Worm (Caenorhabditis elegans) whole organism, L2 larva: ENCODE measurements around the gene H38K22.9.

ENCODE experiments used
- ZK546.5 ChIP-seq: sonication (generic microtip); optimal IDR thresholded peaks from 2 replicates; lab custom pipeline; 2017; ENCODE audit warnings: missing biosample characterization, missing genetic modification characterization
- fos-1 ChIP-seq: fragments of 150-350 bp; optimal IDR thresholded peaks from 2 replicates; lab custom pipeline; 2014; ENCODE audit warnings: missing biosample characterization, missing genetic modification characterization
- skn-1 ChIP-seq: sonication (generic microtip); optimal IDR thresholded peaks from 2 replicates; lab custom pipeline; 2017; ENCODE audit warnings: missing biosample characterization, missing genetic modification characterization

- TF ChIP-seq fos-1 (tag; lab: Kevin White, UChicago): no peak
- TF ChIP-seq skn-1 (tag; lab: Kevin White, UChicago): no peak
- TF ChIP-seq ZK546.5 (tag; lab: Kevin White, UChicago): no peak
These were observed 47.7 kb upstream of the H38K22.9 start for ce11 chrIII:4276277-4276676.
